Worm (Caenorhabditis elegans) whole organism, midembryonic: ENCODE measurements around the gene lips-15.

ENCODE experiments used
- cog-1 ChIP-seq: sonication (generic microtip); optimal IDR thresholded peaks from 2 replicates; lab custom pipeline; 2016; ENCODE audit warnings: missing genetic modification characterization, missing compliant biosample characterization
- flt-1 ChIP-seq: fragments of 200-800 bp; sonication (Bioruptor generic); IDR thresholded peaks from 2 replicates; pipeline ENCODE4 v1.3.6; 2022; ENCODE audit warnings: missing genetic modification characterization, missing compliant biosample characterization
- klf-2 ChIP-seq: fragments of 200-800 bp; sonication (Bioruptor generic); conservative IDR thresholded peaks from 2 replicates; pipeline ENCODE4 v1.3.6; 2022; ENCODE audit warnings: missing genetic modification reagents, missing genetic modification characterization, missing compliant biosample characterization
- med-1 ChIP-seq: sonication (generic microtip); optimal IDR thresholded peaks from 2 replicates; lab custom pipeline; 2017; ENCODE audit warnings: missing genetic modification characterization, mild to moderate bottlenecking, missing compliant biosample characterization, antibody characterized with exemption, missing genetic modification reagents; ENCODE audit not compliant: insufficient read depth
- ref-1 ChIP-seq: fragments of 200-800 bp; sonication (Bioruptor generic); conservative IDR thresholded peaks from 2 replicates; pipeline ENCODE4 v1.3.6; 2022; ENCODE audit warnings: missing genetic modification reagents, missing genetic modification characterization, missing compliant biosample characterization
- tab-1 ChIP-seq: fragments of 200-800 bp; sonication (Bioruptor generic); IDR thresholded peaks from 2 replicates; pipeline ENCODE4 v1.3.6; 2022; ENCODE audit warnings: missing genetic modification characterization, missing compliant biosample characterization
- ztf-23 ChIP-seq: fragments of 200-800 bp; sonication (Bioruptor generic); IDR thresholded peaks from 2 replicates; pipeline ENCODE4 v1.3.6; 2022; ENCODE audit warnings: missing genetic modification reagents, missing genetic modification characterization, missing compliant biosample characterization
- ztf-29 ChIP-seq: fragments of 200-800 bp; sonication (Bioruptor generic); IDR thresholded peaks from 2 replicates; pipeline ENCODE4 v1.3.6; 2022; ENCODE audit warnings: missing genetic modification reagents, missing genetic modification characterization, missing compliant biosample characterization

DNA sequence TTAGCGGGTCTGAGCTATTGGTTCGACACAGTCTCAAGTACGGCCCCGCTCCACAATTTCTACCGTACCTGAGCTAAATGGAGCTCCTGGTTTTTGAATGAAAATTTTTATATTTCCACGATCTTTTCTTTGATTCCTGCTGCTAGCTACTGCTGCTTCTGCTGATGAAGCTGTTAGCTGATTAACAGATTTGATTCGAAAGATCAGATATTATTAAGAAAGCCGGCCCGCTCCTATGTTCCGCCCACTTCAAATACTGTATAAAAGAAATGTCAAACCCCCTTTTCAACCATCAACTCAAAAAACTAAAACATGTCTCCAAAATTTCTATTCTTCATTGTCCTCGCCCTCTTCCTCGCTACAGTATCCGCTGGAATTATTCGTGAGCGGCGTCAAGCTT is 13.4 kb downstream of the lips-15 start, which contains the start of gene nspe-3:
- TF ChIP-seq flt-1 (GFP tag; lab: Robert Waterston, UW), result no peak
- no peak for TF ChIP-seq tab-1
- no peak for TF ChIP-seq cog-1 (tag; lab: Kevin White, UChicago)
- TF ChIP-seq ref-1 (GFP tag; lab: Robert Waterston, UW), result no peak
- no peak for TF ChIP-seq ztf-29 (GFP tag; lab: Robert Waterston, UW)
- no peak for TF ChIP-seq med-1 (GFP tag; lab: Kevin White, UChicago)
- TF ChIP-seq ztf-23 (GFP tag; lab: Robert Waterston, UW), result no peak
- TF ChIP-seq klf-2, result no peak
